Worm (Caenorhabditis elegans) whole organism, late embryonic: ENCODE results near the gene C06A8.8.

Source experiments
- C08G9.2 ChIP-seq: sonication (generic microtip); optimal IDR thresholded peaks from 2 replicates; lab custom pipeline; 2016; ENCODE audit warnings: mild to moderate bottlenecking, missing genetic modification characterization, moderate library complexity, missing compliant biosample characterization
- C38D4.7 ChIP-seq: fragments of 200-800 bp; sonication (Bioruptor generic); optimal IDR thresholded peaks from 2 replicates; lab custom pipeline; 2018; ENCODE audit warnings: mild to moderate bottlenecking, missing genetic modification characterization, moderate library complexity, missing compliant biosample characterization
- F13H6.1 ChIP-seq: sonication (generic microtip); optimal IDR thresholded peaks from 2 replicates; lab custom pipeline; 2016; ENCODE audit warnings: missing genetic modification characterization, missing compliant biosample characterization
- K02D7.2 ChIP-seq: sonication (generic microtip); optimal IDR thresholded peaks from 2 replicates; lab custom pipeline; 2017; ENCODE audit warnings: mild to moderate bottlenecking, missing genetic modification characterization, missing compliant biosample characterization
- T23F11.4 ChIP-seq: fragments of 200-800 bp; sonication (Bioruptor generic); optimal IDR thresholded peaks from 2 replicates; lab custom pipeline; 2018; ENCODE audit warnings: mild to moderate bottlenecking, missing genetic modification characterization, missing compliant biosample characterization
- ahr-1 ChIP-seq: sonication (generic microtip); optimal IDR thresholded peaks from 2 replicates; lab custom pipeline; 2016; ENCODE audit warnings: missing genetic modification characterization, missing compliant biosample characterization
- ceh-14 ChIP-seq: sonication (generic microtip); optimal IDR thresholded peaks from 2 replicates; lab custom pipeline; 2016; ENCODE audit warnings: missing genotype, missing genetic modification characterization, missing compliant biosample characterization
- ceh-18 ChIP-seq: sonication (generic microtip); optimal IDR thresholded peaks from 2 replicates; lab custom pipeline; 2016; ENCODE audit warnings: missing genetic modification characterization, missing compliant biosample characterization
- ceh-2 ChIP-seq: sonication (generic microtip); optimal IDR thresholded peaks from 2 replicates; lab custom pipeline; 2016; ENCODE audit warnings: missing genotype, missing genetic modification characterization, missing compliant biosample characterization
- ceh-30 ChIP-seq: fragments of 150-350 bp; optimal IDR thresholded peaks from 2 replicates; lab custom pipeline; 2014; ENCODE audit warnings: missing biosample characterization, missing genetic modification characterization
- ceh-34 ChIP-seq: sonication (generic microtip); optimal IDR thresholded peaks from 2 replicates; lab custom pipeline; 2016; ENCODE audit warnings: mild to moderate bottlenecking, missing genetic modification characterization, missing compliant biosample characterization
- ceh-45 ChIP-seq: fragments of 200-800 bp; sonication (Bioruptor generic); IDR thresholded peaks from 2 replicates; pipeline ENCODE4 v1.3.6; 2022; ENCODE audit warnings: missing genetic modification reagents, missing genetic modification characterization, missing compliant biosample characterization
- ceh-48 ChIP-seq: sonication (generic microtip); optimal IDR thresholded peaks from 2 replicates; lab custom pipeline; 2016; ENCODE audit warnings: missing genetic modification characterization, inconsistent platforms, missing compliant biosample characterization
- ceh-6 ChIP-seq: fragments of 200-800 bp; sonication (Bioruptor generic); optimal IDR thresholded peaks from 2 replicates; lab custom pipeline; 2018; ENCODE audit warnings: mild to moderate bottlenecking, missing genetic modification characterization, missing compliant biosample characterization
- ceh-9 ChIP-seq: sonication (generic microtip); optimal IDR thresholded peaks from 2 replicates; lab custom pipeline; 2016; ENCODE audit warnings: mild to moderate bottlenecking, missing genetic modification characterization, inconsistent platforms, missing compliant biosample characterization
- che-1 ChIP-seq: sonication (generic microtip); optimal IDR thresholded peaks from 2 replicates; lab custom pipeline; 2016; ENCODE audit warnings: mild to moderate bottlenecking, missing genetic modification characterization, missing compliant biosample characterization
- dve-1 ChIP-seq: sonication (generic microtip); optimal IDR thresholded peaks from 2 replicates; lab custom pipeline; 2017; ENCODE audit warnings: antibody characterized with exemption, mild to moderate bottlenecking, missing genetic modification characterization, missing compliant biosample characterization
- elt-2 ChIP-seq: sonication (generic microtip); optimal IDR thresholded peaks from 2 replicates; lab custom pipeline; 2016; ENCODE audit warnings: missing genetic modification reagents, missing genetic modification characterization, missing compliant biosample characterization
- elt-4 ChIP-seq: sonication (generic microtip); optimal IDR thresholded peaks from 2 replicates; lab custom pipeline; 2016; ENCODE audit warnings: missing genetic modification characterization, missing compliant biosample characterization
- ets-4 ChIP-seq: sonication (generic microtip); optimal IDR thresholded peaks from 2 replicates; lab custom pipeline; 2016; ENCODE audit warnings: missing genetic modification characterization, missing compliant biosample characterization
- fax-1 ChIP-seq: sonication (generic microtip); optimal IDR thresholded peaks from 2 replicates; lab custom pipeline; 2016; ENCODE audit warnings: missing genotype, missing genetic modification characterization, missing compliant biosample characterization
- fkh-10 ChIP-seq: fragments of 150-350 bp; optimal IDR thresholded peaks from 2 replicates; lab custom pipeline; 2014; ENCODE audit warnings: missing biosample characterization, missing genetic modification reagents, missing genetic modification characterization
- fkh-6 ChIP-seq: sonication (generic microtip); optimal IDR thresholded peaks from 2 replicates; lab custom pipeline; 2016; ENCODE audit warnings: missing genetic modification characterization, missing compliant biosample characterization
- hlh-30 ChIP-seq: sonication (generic microtip); optimal IDR thresholded peaks from 2 replicates; lab custom pipeline; 2017; ENCODE audit warnings: antibody characterized with exemption, missing genetic modification characterization, missing compliant biosample characterization; ENCODE audit not compliant: insufficient read depth
- hlh-6 ChIP-seq: sonication (generic microtip); optimal IDR thresholded peaks from 2 replicates; lab custom pipeline; 2016; ENCODE audit warnings: missing genotype, missing genetic modification characterization, missing compliant biosample characterization
- hlh-8 ChIP-seq: sonication (generic microtip); optimal IDR thresholded peaks from 2 replicates; lab custom pipeline; 2016; ENCODE audit warnings: missing genotype, missing genetic modification characterization, missing compliant biosample characterization
- lin-11 ChIP-seq: fragments of 200-800 bp; sonication (Bioruptor generic); optimal IDR thresholded peaks from 2 replicates; lab custom pipeline; 2018; ENCODE audit warnings: mild to moderate bottlenecking, missing genetic modification characterization, missing compliant biosample characterization
- madf-2 ChIP-seq: sonication (generic microtip); optimal IDR thresholded peaks from 2 replicates; lab custom pipeline; 2017; ENCODE audit warnings: missing genetic modification characterization, missing compliant biosample characterization
- mec-3 ChIP-seq: sonication (generic microtip); optimal IDR thresholded peaks from 2 replicates; lab custom pipeline; 2016; ENCODE audit warnings: borderline replicate concordance, missing genetic modification characterization, missing compliant biosample characterization
- nfya-1 ChIP-seq: sonication (generic microtip); optimal IDR thresholded peaks from 2 replicates; lab custom pipeline; 2017; ENCODE audit warnings: missing genetic modification characterization, mild to moderate bottlenecking, missing compliant biosample characterization, antibody characterized with exemption, moderate library complexity
- nhr-11 ChIP-seq: fragments of 150-350 bp; optimal IDR thresholded peaks from 2 replicates; lab custom pipeline; 2014; ENCODE audit warnings: missing biosample characterization, missing genetic modification characterization
- npax-4 ChIP-seq: sonication (generic microtip); optimal IDR thresholded peaks from 2 replicates; lab custom pipeline; 2016; ENCODE audit warnings: missing genetic modification characterization, missing compliant biosample characterization
- pag-3 ChIP-seq: sonication (generic microtip); optimal IDR thresholded peaks from 2 replicates; lab custom pipeline; 2016; ENCODE audit warnings: missing compliant biosample characterization, missing genetic modification characterization, borderline replicate concordance
- pha-2 ChIP-seq: sonication (generic microtip); optimal IDR thresholded peaks from 2 replicates; lab custom pipeline; 2017; ENCODE audit warnings: mild to moderate bottlenecking, missing genetic modification characterization, missing compliant biosample characterization
- pha-4 ChIP-seq: fragments of 150-350 bp; optimal IDR thresholded peaks from 2 replicates; lab custom pipeline; 2018; ENCODE audit warnings: missing biosample characterization, missing genetic modification reagents, missing genetic modification characterization
- pqm-1 ChIP-seq: sonication (generic microtip); optimal IDR thresholded peaks from 2 replicates; lab custom pipeline; 2016; ENCODE audit warnings: missing genetic modification characterization, missing compliant biosample characterization
- pros-1 ChIP-seq: fragments of 150-350 bp; optimal IDR thresholded peaks from 2 replicates; lab custom pipeline; 2014; ENCODE audit warnings: missing biosample characterization, missing genetic modification reagents, missing genetic modification characterization
- ref-2 ChIP-seq: sonication (generic microtip); optimal IDR thresholded peaks from 2 replicates; lab custom pipeline; 2016; ENCODE audit warnings: missing genetic modification characterization, missing compliant biosample characterization
- sox-2 ChIP-seq: fragments of 200-800 bp; sonication (Bioruptor generic); IDR thresholded peaks from 2 replicates; pipeline ENCODE4 v1.3.6; 2022; ENCODE audit warnings: missing genetic modification reagents, missing genetic modification characterization, missing compliant biosample characterization
- sox-4 ChIP-seq: sonication (generic microtip); optimal IDR thresholded peaks from 2 replicates; lab custom pipeline; 2017; ENCODE audit warnings: mild to moderate bottlenecking, missing genetic modification characterization, inconsistent platforms, missing compliant biosample characterization
- syd-9 ChIP-seq: sonication (generic microtip); optimal IDR thresholded peaks from 2 replicates; lab custom pipeline; 2016; ENCODE audit warnings: mild to moderate bottlenecking, missing genetic modification characterization, moderate library complexity, missing compliant biosample characterization
- tbx-2 ChIP-seq: sonication (generic microtip); optimal IDR thresholded peaks from 2 replicates; lab custom pipeline; 2016; ENCODE audit warnings: missing genetic modification characterization, missing compliant biosample characterization
- unc-3 ChIP-seq, 2 experiments: fragments of 200-800 bp in 1 of 2; sonication (Bioruptor generic) in 1 of 2; sonication (generic microtip) in 1 of 2; conservative IDR thresholded peaks in 1 of 2; optimal IDR thresholded peaks in 1 of 2; 2 replicates each; pipeline versions ENCODE4 v1.3.6 to Lab custom; 2016 to 2022; ENCODE audit warnings: missing compliant biosample characterization in 2 of 2, missing genetic modification characterization in 2 of 2, missing genetic modification reagents in 1 of 2
- unc-42 ChIP-seq: sonication (generic microtip); optimal IDR thresholded peaks from 2 replicates; lab custom pipeline; 2016; ENCODE audit warnings: missing genotype, missing genetic modification characterization, missing compliant biosample characterization
- unc-55 ChIP-seq: sonication (generic microtip); optimal IDR thresholded peaks from 2 replicates; lab custom pipeline; 2017; ENCODE audit warnings: missing biosample characterization, missing genetic modification reagents, missing genetic modification characterization
- zip-5 ChIP-seq: sonication (generic microtip); optimal IDR thresholded peaks from 2 replicates; lab custom pipeline; 2016; ENCODE audit warnings: missing genetic modification characterization, missing compliant biosample characterization

Gene C06A8.8

DNA sequence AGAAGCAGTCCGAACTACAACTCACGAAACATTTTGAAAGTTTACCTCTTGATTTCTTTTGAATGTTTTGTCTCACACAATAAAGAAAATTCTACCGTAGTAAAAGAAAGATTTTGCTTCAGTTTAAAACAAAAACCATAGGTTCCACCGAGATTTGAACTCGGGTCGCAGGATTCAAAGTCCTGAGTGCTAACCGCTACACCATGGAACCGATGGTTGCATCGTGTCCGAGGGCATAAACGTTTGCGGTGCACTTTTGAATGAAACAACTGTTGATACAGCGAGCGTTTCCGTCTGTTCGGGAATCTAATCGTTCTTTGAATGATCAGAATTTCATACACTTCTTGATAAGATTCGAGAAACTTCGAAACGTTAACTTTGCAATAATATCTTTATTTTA lies 15.0 kb downstream of the C06A8.8 start:
- TF ChIP-seq che-1 (peak; percentile 45), ref-2 (tag; lab: Kevin White, UChicago) (peak; percentile 8), elt-2 (tag; lab: Kevin White, UChicago) (peak; percentile 53), fkh-6 (no peak), fkh-10 (GFP tag; lab: Kevin White, UChicago) (no peak), ceh-6 (GFP tag; lab: Kevin White, UChicago) (peak; percentile 2), dve-1 (tag; lab: Kevin White, UChicago) (peak; percentile 46), nfya-1 (tag; lab: Kevin White, UChicago) (peak; percentile 17), C38D4.7 (GFP tag; lab: Kevin White, UChicago) (peak; percentile 22)

DNA sequence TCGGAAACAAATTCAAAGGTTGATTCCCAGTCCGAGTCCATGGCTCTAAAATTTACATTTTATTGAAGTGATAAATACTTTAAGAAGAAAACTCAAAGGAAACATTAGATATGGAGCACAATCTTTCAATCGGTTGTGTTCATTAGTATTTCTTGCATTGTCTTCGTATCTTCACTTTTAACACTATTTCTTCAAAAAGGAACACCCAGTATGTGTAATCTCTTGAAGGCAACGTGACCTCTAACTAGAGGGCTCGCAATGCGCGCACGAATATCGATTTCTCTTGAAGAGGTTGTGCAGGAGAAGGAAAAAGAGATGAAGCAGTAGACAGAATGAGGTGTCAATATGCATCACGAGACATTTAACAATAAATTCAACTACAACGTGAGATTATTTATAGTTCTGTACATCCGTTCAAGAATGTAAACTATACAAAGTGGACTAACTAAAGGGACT lies 16.7 kb downstream of the C06A8.8 start, which contains the start of the genes B0228.6 and B0228.1:
TSS of gene B0228.6 (minus strand) at position 51 of the 456 bp plus-strand sequence.
TSS of gene B0228.1 (plus strand) at position 228 of the 456 bp plus-strand sequence.
- TF ChIP-seq nfya-1 (tag; lab: Kevin White, UChicago) (peak; percentile 26), unc-55 (peak; percentile 55), dve-1 (tag; lab: Kevin White, UChicago) (no peak), zip-5 (tag; lab: Kevin White, UChicago) (no peak), hlh-8 (tag; lab: Kevin White, UChicago) (no peak), hlh-6 (tag; lab: Kevin White, UChicago) (no peak), ceh-6 (GFP tag; lab: Kevin White, UChicago) (no peak), pqm-1 (tag; lab: Kevin White, UChicago) (no peak), pros-1 (tag; lab: Kevin White, UChicago) (no peak), sox-2 (GFP tag; lab: Robert Waterston, UW) (no peak), sox-4 (tag; lab: Kevin White, UChicago) (no peak), ceh-9 (no peak), mec-3 (no peak), tbx-2 (tag; lab: Kevin White, UChicago) (peak; percentile 24), lin-11 (no peak), C08G9.2 (tag; lab: Kevin White, UChicago) (no peak), T23F11.4 (GFP tag; lab: Kevin White, UChicago) (no peak), che-1 (no peak), pha-4 (tag; lab: Kevin White, UChicago) (no peak), npax-4 (no peak), nhr-11 (tag; lab: Kevin White, UChicago) (no peak), elt-4 (no peak), ahr-1 (no peak), fkh-10 (GFP tag; lab: Kevin White, UChicago) (no peak), hlh-30 (tag; lab: Kevin White, UChicago) (peak; percentile 76), fax-1 (tag; lab: Kevin White, UChicago) (no peak), unc-42 (peak; percentile 27), pag-3 (no peak), ceh-34 (tag; lab: Kevin White, UChicago) (no peak), ceh-48 (tag; lab: Kevin White, UChicago) (peak; percentile 96), pha-2 (no peak)

DNA sequence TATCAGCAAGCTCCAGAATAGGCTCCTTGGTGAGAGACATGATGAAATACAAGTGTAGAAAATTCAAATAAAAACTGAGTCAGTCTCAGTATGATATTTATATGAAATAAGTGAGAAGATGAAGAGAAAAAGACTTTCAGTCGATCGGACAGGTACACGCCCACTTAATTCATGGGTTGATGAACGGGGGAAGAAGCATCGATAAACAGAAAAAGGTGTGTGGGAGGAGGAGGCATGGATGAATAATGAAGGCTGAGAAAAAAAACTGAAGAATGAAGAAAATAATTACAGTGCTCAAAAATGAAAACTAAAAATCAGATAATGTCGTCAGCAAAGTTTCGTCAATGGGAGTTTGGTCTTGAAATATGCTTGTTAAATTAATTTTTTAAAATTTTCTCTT lies 18.3 kb downstream of the C06A8.8 start, which contains the start of gene trx-1:
TSS of gene trx-1 (minus strand) at position 101 of the 400 bp plus-strand sequence.
- TF ChIP-seq ceh-2 (tag; lab: Kevin White, UChicago), result no peak
- TF ChIP-seq ceh-18 (tag; lab: Kevin White, UChicago), result no peak
- no peak for TF ChIP-seq pros-1 (tag; lab: Kevin White, UChicago)
- TF ChIP-seq madf-2 (tag; lab: Kevin White, UChicago), result no peak
- no peak for TF ChIP-seq zip-5 (tag; lab: Kevin White, UChicago)
- TF ChIP-seq K02D7.2 (tag; lab: Kevin White, UChicago), result no peak
- no peak for TF ChIP-seq pag-3
- no peak for TF ChIP-seq fkh-6
- no peak for TF ChIP-seq pha-4 (tag; lab: Kevin White, UChicago)
- no peak for TF ChIP-seq unc-3 (GFP tag; conservative IDR thresholded peaks at IDR 0.05; lab: Robert Waterston, UW)
- TF ChIP-seq unc-3 (tag; optimal IDR thresholded peaks at IDR 0.05; lab: Kevin White, UChicago), result no peak
- TF ChIP-seq ceh-14 (tag; lab: Kevin White, UChicago), result no peak
- TF ChIP-seq tbx-2 (tag; lab: Kevin White, UChicago), result no peak
- TF ChIP-seq elt-2 (tag; lab: Kevin White, UChicago), result no peak
- TF ChIP-seq ceh-45 (GFP tag; lab: Robert Waterston, UW), result no peak
- no peak for TF ChIP-seq ceh-30
- no peak for TF ChIP-seq syd-9 (tag; lab: Kevin White, UChicago)
- no peak for TF ChIP-seq ets-4 (tag; lab: Kevin White, UChicago)
- no peak for TF ChIP-seq ahr-1
- TF ChIP-seq F13H6.1 (tag; lab: Kevin White, UChicago), result no peak
- TF ChIP-seq, all 69 proteins: peak for 0
